Worm (Caenorhabditis elegans): Measurements from ENCODE around the gene T25B2.3.

ce11 chrX:6201542-6201941 is 25.6 kb downstream of the T25B2.3 start:
- TF ChIP-seq nhr-11 (tag; optimal IDR thresholded peaks at IDR 0.05) (no peak), lsy-12 (tag; optimal IDR thresholded peaks at IDR 0.05) (peak; percentile 5), ztf-11 (tag; optimal IDR thresholded peaks at IDR 0.05) (no peak), fos-1 (tag; optimal IDR thresholded peaks at IDR 0.05) (no peak), ceh-82 (tag; optimal IDR thresholded peaks at IDR 0.05) (no peak), ztf-4 (tag; optimal IDR thresholded peaks at IDR 0.05) (no peak), ceh-9 (tag; optimal IDR thresholded peaks at IDR 0.05) (no peak)
